Fruit fly (Drosophila melanogaster) whole organism, embryonic: ENCODE results near the gene CG7213.

ENCODE experiments used
- Awh ChIP-seq: fragments of 200-800 bp; sonication (Bioruptor generic); IDR thresholded peaks from 2 replicates; pipeline ENCODE4, ENCODE4 v1.3.6; 2022; ENCODE audit warnings: missing biosample characterization, missing genetic modification characterization
- Bgb ChIP-seq: fragments of 200-800 bp; sonication (Bioruptor generic); IDR thresholded peaks from 2 replicates; pipeline ENCODE4 v1.3.6; 2022; ENCODE audit warnings: missing biosample characterization, missing genetic modification characterization; ENCODE audit not compliant: partially characterized antibody
- CG10654 ChIP-seq: fragments of 200-800 bp; sonication (Bioruptor generic); optimal IDR thresholded peaks from 2 replicates; lab custom pipeline; 2016; ENCODE audit warnings: missing biosample characterization, missing genetic modification characterization
- CG11085 ChIP-seq: fragments of 200-800 bp; sonication (Bioruptor generic); IDR thresholded peaks from 2 replicates; pipeline ENCODE4 v1.3.6; 2022; ENCODE audit warnings: missing biosample characterization, missing genetic modification characterization
- CG11398 ChIP-seq: fragments of 200-800 bp; sonication (Bioruptor generic); optimal IDR thresholded peaks from 2 replicates; lab custom pipeline; 2016; ENCODE audit warnings: missing biosample characterization, missing genetic modification characterization
- CG11504 ChIP-seq: fragments of 200-800 bp; sonication (Bioruptor generic); optimal IDR thresholded peaks from 3 replicates; lab custom pipeline; 2019; ENCODE audit warnings: missing biosample characterization, mild to moderate bottlenecking, missing genetic modification characterization, moderate library complexity
- CG13296 ChIP-seq: fragments of 200-800 bp; sonication (Bioruptor generic); optimal IDR thresholded peaks from 3 replicates; lab custom pipeline; 2018; ENCODE audit warnings: missing biosample characterization, mild to moderate bottlenecking, missing genetic modification characterization
- CG14965 ChIP-seq: fragments of 200-800 bp; sonication (Bioruptor generic); optimal IDR thresholded peaks from 2 replicates; lab custom pipeline; 2016; ENCODE audit warnings: missing biosample characterization, missing genetic modification characterization, borderline replicate concordance
- CG15479 ChIP-seq: fragments of 200-800 bp; sonication (Bioruptor generic); optimal IDR thresholded peaks from 3 replicates; lab custom pipeline; 2019; ENCODE audit warnings: missing biosample characterization, mild to moderate bottlenecking, missing genetic modification characterization, moderate library complexity
- CG1603 ChIP-seq: fragments of 200-800 bp; sonication (Bioruptor generic); optimal IDR thresholded peaks from 2 replicates; lab custom pipeline; 2019; ENCODE audit warnings: missing biosample characterization, mild to moderate bottlenecking, missing genetic modification characterization, moderate library complexity
- CG17829 ChIP-seq: fragments of 200-800 bp; optimal IDR thresholded peaks from 2 replicates; lab custom pipeline; 2019; ENCODE audit warnings: missing biosample characterization, mild to moderate bottlenecking, missing genetic modification characterization, moderate library complexity
- CG2678 ChIP-seq: fragments of 200-800 bp; sonication (Bioruptor generic); optimal IDR thresholded peaks from 3 replicates; lab custom pipeline; 2019; ENCODE audit warnings: missing biosample characterization, mild to moderate bottlenecking, missing genetic modification characterization, moderate library complexity
- CG4282 ChIP-seq: fragments of 200-800 bp; sonication (Bioruptor generic); optimal IDR thresholded peaks from 2 replicates; lab custom pipeline; 2016; ENCODE audit warnings: missing biosample characterization, missing genetic modification characterization
- CG4404 ChIP-seq: fragments of 200-800 bp; sonication (Bioruptor generic); IDR thresholded peaks from 2 replicates; pipeline ENCODE4 v1.3.6; 2022; ENCODE audit warnings: missing biosample characterization, missing genetic modification characterization
- CG4707 ChIP-seq: fragments of 200-800 bp; sonication (Bioruptor generic); optimal IDR thresholded peaks from 2 replicates; lab custom pipeline; 2018; ENCODE audit warnings: missing biosample characterization, mild to moderate bottlenecking, missing genetic modification characterization, moderate library complexity
- CG4820 ChIP-seq: fragments of 200-800 bp; sonication (Bioruptor generic); optimal IDR thresholded peaks from 3 replicates; lab custom pipeline; 2016; ENCODE audit warnings: missing biosample characterization, missing genetic modification characterization
- CG6791 ChIP-seq: fragments of 200-800 bp; sonication (Bioruptor generic); IDR thresholded peaks from 3 replicates; pipeline ENCODE4 v1.3.6; 2022; ENCODE audit warnings: missing biosample characterization, missing genetic modification characterization; ENCODE audit not compliant: partially characterized antibody
- CG8924 ChIP-seq: fragments of 200-800 bp; optimal IDR thresholded peaks from 3 replicates; lab custom pipeline; 2019; ENCODE audit warnings: missing biosample characterization, mild to moderate bottlenecking, missing genetic modification characterization, moderate library complexity
- Dbx ChIP-seq: fragments of 200-800 bp; sonication (Bioruptor generic); IDR thresholded peaks from 3 replicates; pipeline ENCODE4 v1.3.6; 2022; ENCODE audit warnings: missing biosample characterization, missing genetic modification characterization
- Dip3 ChIP-seq: fragments of 200-800 bp; sonication (Bioruptor generic); optimal IDR thresholded peaks from 3 replicates; lab custom pipeline; 2016; ENCODE audit warnings: missing biosample characterization, missing genetic modification characterization
- ERR ChIP-seq: fragments of 200-800 bp; sonication (Bioruptor generic); optimal IDR thresholded peaks from 2 replicates; lab custom pipeline; 2016; ENCODE audit warnings: missing biosample characterization, missing genetic modification characterization
- HLHmδ ChIP-seq: fragments of 200-800 bp; sonication (Bioruptor generic); optimal IDR thresholded peaks from 2 replicates; lab custom pipeline; 2018; ENCODE audit warnings: missing biosample characterization, mild to moderate bottlenecking, missing genetic modification characterization, moderate library complexity
- Hand ChIP-seq: fragments of 200-800 bp; sonication (Bioruptor generic); optimal IDR thresholded peaks from 2 replicates; lab custom pipeline; 2017; ENCODE audit warnings: mild to moderate bottlenecking, missing biosample characterization, missing genetic modification reagents, missing genetic modification characterization
- Hr78 ChIP-seq, 2 experiments: fragments of 200-800 bp in 1 of 2; fragments of >200 bp in 1 of 2; sonication (Bioruptor generic) in 1 of 2; optimal IDR thresholded peaks; 2 replicates each; lab custom pipeline; 2017 to 2019; ENCODE audit warnings: missing biosample characterization in 2 of 2, missing genetic modification characterization in 2 of 2, mild to moderate bottlenecking in 1 of 2, moderate library complexity in 1 of 2
- Oli ChIP-seq: fragments of 200-800 bp; sonication (Bioruptor generic); optimal IDR thresholded peaks from 2 replicates; lab custom pipeline; 2018; ENCODE audit warnings: missing biosample characterization, mild to moderate bottlenecking, missing genetic modification characterization, moderate library complexity
- Ravus ChIP-seq: fragments of 200-800 bp; sonication (Bioruptor generic); IDR thresholded peaks from 2 replicates; pipeline ENCODE4 v1.3.6; 2022; ENCODE audit warnings: missing biosample characterization, missing genetic modification characterization
- Sry-β ChIP-seq: fragments of 200-800 bp; sonication (Bioruptor generic); optimal IDR thresholded peaks from 2 replicates; lab custom pipeline; 2018; ENCODE audit warnings: missing biosample characterization, mild to moderate bottlenecking, missing genetic modification characterization, moderate library complexity
- aop ChIP-seq: fragments of 200-800 bp; sonication (Bioruptor generic); IDR thresholded peaks from 2 replicates; pipeline ENCODE4 v1.3.6; 2022; ENCODE audit warnings: missing biosample characterization, missing genetic modification characterization
- ato ChIP-seq: fragments of 200-800 bp; sonication (Bioruptor generic); IDR thresholded peaks from 2 replicates; pipeline ENCODE4 v1.3.6; 2022; ENCODE audit warnings: missing biosample characterization, missing genetic modification characterization; ENCODE audit not compliant: partially characterized antibody
- bbx ChIP-seq: fragments of 200-800 bp; sonication (Bioruptor generic); IDR thresholded peaks from 2 replicates; pipeline ENCODE4 v1.3.6; 2022; ENCODE audit warnings: missing biosample characterization, missing genetic modification characterization; ENCODE audit not compliant: partially characterized antibody
- bowl ChIP-seq: fragments of 200-800 bp; sonication (Bioruptor generic); IDR thresholded peaks from 2 replicates; pipeline ENCODE4 v1.3.6; 2022; ENCODE audit warnings: missing biosample characterization, missing genetic modification characterization
- dimm ChIP-seq: fragments of 200-800 bp; sonication (Bioruptor generic); IDR thresholded peaks from 2 replicates; pipeline ENCODE4 v1.3.6; 2022; ENCODE audit warnings: missing biosample characterization, missing genetic modification characterization
- exex ChIP-seq: fragments of 200-800 bp; sonication (Bioruptor generic); optimal IDR thresholded peaks from 4 replicates; lab custom pipeline; 2018; ENCODE audit warnings: missing biosample characterization, mild to moderate bottlenecking, missing genetic modification characterization, moderate library complexity
- grau ChIP-seq: fragments of 200-800 bp; optimal IDR thresholded peaks from 3 replicates; lab custom pipeline; 2019; ENCODE audit warnings: missing biosample characterization, mild to moderate bottlenecking, missing genetic modification characterization, moderate library complexity
- gt ChIP-seq: fragments of 200-800 bp; sonication (Bioruptor generic); IDR thresholded peaks from 2 replicates; pipeline ENCODE4 v1.3.6; 2022; ENCODE audit warnings: missing biosample characterization, missing genetic modification characterization
- hb ChIP-seq: fragments of 200-800 bp; sonication (Bioruptor generic); IDR thresholded peaks from 3 replicates; pipeline ENCODE4 v1.3.6; 2022; ENCODE audit warnings: missing biosample characterization, missing genetic modification characterization; ENCODE audit not compliant: partially characterized antibody
- her ChIP-seq: fragments of 200-800 bp; sonication (Bioruptor generic); optimal IDR thresholded peaks from 2 replicates; lab custom pipeline; 2016; ENCODE audit warnings: missing biosample characterization, missing genetic modification characterization
- hth ChIP-seq: fragments of >200 bp; optimal IDR thresholded peaks from 2 replicates; lab custom pipeline; 2017; ENCODE audit warnings: inconsistent platforms
- insv ChIP-seq, 2 experiments: fragments of 200-800 bp; sonication (Bioruptor generic); optimal IDR thresholded peaks; 3 replicates each; lab custom pipeline; 2016 to 2018; ENCODE audit warnings: missing biosample characterization in 2 of 2, missing genetic modification characterization in 2 of 2
- inv ChIP-seq: fragments of 200-800 bp; sonication (Bioruptor generic); IDR thresholded peaks from 2 replicates; pipeline ENCODE4 v1.3.6; 2022; ENCODE audit warnings: missing biosample characterization, missing genetic modification characterization; ENCODE audit not compliant: partially characterized antibody
- nau ChIP-seq: fragments of 200-800 bp; sonication (Bioruptor generic); optimal IDR thresholded peaks from 3 replicates; lab custom pipeline; 2017; ENCODE audit warnings: missing biosample characterization, mild to moderate bottlenecking, missing genetic modification characterization, missing genetic modification reagents
- odd ChIP-seq: fragments of 200-800 bp; sonication (Bioruptor generic); optimal IDR thresholded peaks from 2 replicates; lab custom pipeline; 2017; ENCODE audit warnings: missing biosample characterization, mild to moderate bottlenecking, missing genetic modification characterization
- onecut ChIP-seq: fragments of 200-800 bp; sonication (Bioruptor generic); IDR thresholded peaks from 2 replicates; pipeline ENCODE4 v1.3.6; 2022; ENCODE audit warnings: missing biosample characterization, missing genetic modification characterization
- pfk ChIP-seq: fragments of 200-800 bp; sonication (Bioruptor generic); optimal IDR thresholded peaks from 2 replicates; lab custom pipeline; 2018; ENCODE audit warnings: missing biosample characterization, mild to moderate bottlenecking, missing genetic modification characterization, moderate library complexity
- sisA ChIP-seq: fragments of 200-800 bp; sonication (Bioruptor generic); IDR thresholded peaks from 2 replicates; pipeline ENCODE4 v1.3.6; 2022; ENCODE audit warnings: missing biosample characterization, missing genetic modification characterization
- twi ChIP-seq: fragments of 200-800 bp; optimal IDR thresholded peaks from 2 replicates; lab custom pipeline; 2019; ENCODE audit warnings: missing biosample characterization, mild to moderate bottlenecking, missing genetic modification characterization, moderate library complexity
- zf30C ChIP-seq: fragments of 200-800 bp; sonication (Bioruptor generic); optimal IDR thresholded peaks from 3 replicates; lab custom pipeline; 2018; ENCODE audit warnings: missing biosample characterization, mild to moderate bottlenecking, missing genetic modification characterization

CG7213 gene

dm6 chr3L:8185263-8186227 is 54.9 kb downstream of the CG7213 start (continued):
- TF ChIP-seq Awh (GFP tag; lab: Robert Waterston, UW): 0 out of 2 replicates have a peak, but pooled peaks have one; percentile 25
- no peak for TF ChIP-seq CG4404 (GFP tag; lab: Robert Waterston, UW)
- no peak for TF ChIP-seq hb (GFP tag; lab: Robert Waterston, UW)
- peak; percentile 46 for TF ChIP-seq CG11398 (GFP tag; lab: Kevin White, UChicago)
- no peak for TF ChIP-seq dimm (GFP tag; lab: Robert Waterston, UW)
- TF ChIP-seq Dip3 (GFP tag; lab: Kevin White, UChicago): peak; percentile 58
- no peak for TF ChIP-seq Dbx (GFP tag; lab: Robert Waterston, UW)
- no peak for TF ChIP-seq ato
- TF ChIP-seq insv (GFP tag; optimal IDR thresholded peaks at IDR 0.05; lab: Kevin White, UChicago): no peak
- TF ChIP-seq gt (GFP tag; lab: Robert Waterston, UW): no peak
- TF ChIP-seq CG2678 (tag; lab: Kevin White, UChicago): peak; percentile 67
- peak; percentile 57 for TF ChIP-seq CG11504 (tag; lab: Kevin White, UChicago)
- peak; percentile 90 for TF ChIP-seq ERR (GFP tag; lab: Kevin White, UChicago)
- TF ChIP-seq Ravus: no peak
- no peak for TF ChIP-seq bowl
- peak; percentile 41 for TF ChIP-seq odd (GFP tag; lab: Kevin White, UChicago)
- no peak for TF ChIP-seq CG4707 (GFP tag; lab: Kevin White, UChicago)
- no peak for TF ChIP-seq inv (GFP tag; lab: Robert Waterston, UW)
- TF ChIP-seq hth (lab: Kevin White, UChicago): no peak
- no peak for TF ChIP-seq pfk
- no peak for TF ChIP-seq Sry-β (GFP tag; lab: Kevin White, UChicago)
- no peak for TF ChIP-seq CG11085 (GFP tag; lab: Robert Waterston, UW)
- peak; percentile 20 for TF ChIP-seq CG8924 (tag; lab: Kevin White, UChicago)
- no peak for TF ChIP-seq aop (GFP tag; lab: Robert Waterston, UW)
- TF ChIP-seq her: peak; percentile 2
- no peak for TF ChIP-seq nau (GFP tag; lab: Kevin White, UChicago)
- TF ChIP-seq CG14965 (GFP tag; lab: Kevin White, UChicago): no peak
- TF ChIP-seq grau: peak; percentile 36
- TF ChIP-seq CG4820: peak; percentile 33
- peak; percentile 44; the same call in 1 of the 2 replicates for TF ChIP-seq sisA (GFP tag; lab: Robert Waterston, UW)
- peak; percentile 54 for TF ChIP-seq Oli (tag; lab: Kevin White, UChicago)
- TF ChIP-seq CG1603 (tag; lab: Kevin White, UChicago): peak; percentile 70
- no peak for TF ChIP-seq CG6791 (GFP tag; lab: Robert Waterston, UW)
- TF ChIP-seq bbx (GFP tag; lab: Robert Waterston, UW): no peak
- TF ChIP-seq CG13296 (GFP tag; lab: Kevin White, UChicago): peak; percentile 58
- TF ChIP-seq HLHmδ (GFP tag; lab: Kevin White, UChicago): peak; percentile 15
- peak; percentile 32 for TF ChIP-seq CG17829
- no peak for TF ChIP-seq CG15479 (GFP tag; lab: Kevin White, UChicago)
- TF ChIP-seq Hand (GFP tag; lab: Kevin White, UChicago): no peak
- TF ChIP-seq onecut (GFP tag; lab: Robert Waterston, UW): no peak
- no peak for TF ChIP-seq CG4282 (GFP tag; lab: Kevin White, UChicago)
- TF ChIP-seq twi: no peak
- TF ChIP-seq zf30C (GFP tag; lab: Kevin White, UChicago): no peak
- TF ChIP-seq Hr78 (GFP tag; optimal IDR thresholded peaks at IDR 0.05; lab: Kevin White, UChicago): peak in 1 of 2 experiments; percentile 60
- no peak; the same call in 1 of the 2 replicates for TF ChIP-seq Bgb (GFP tag; lab: Robert Waterston, UW)
- TF ChIP-seq exex (tag; lab: Kevin White, UChicago): peak; percentile 80
- TF ChIP-seq CG10654 (GFP tag; lab: Kevin White, UChicago): no peak
